Fruit fly (Drosophila melanogaster) whole organism, pupa: ENCODE measurements around the gene CG3436.

Source experiments
- CG10348 ChIP-seq: fragments of 200-800 bp; sonication (Bioruptor generic); IDR thresholded peaks from 2 replicates; pipeline ENCODE4 v1.3.6; 2022; ENCODE audit warnings: missing biosample characterization, missing genetic modification characterization
- CG12605 ChIP-seq: fragments of 200-800 bp; sonication (Bioruptor generic); IDR thresholded peaks from 2 replicates; pipeline ENCODE4 v1.3.6; 2022; ENCODE audit warnings: missing biosample characterization, missing genetic modification characterization
- CG13204 ChIP-seq: fragments of 200-800 bp; sonication (Bioruptor generic); optimal IDR thresholded peaks from 2 replicates; lab custom pipeline; 2018; ENCODE audit warnings: missing biosample characterization, mild to moderate bottlenecking, missing genetic modification characterization, moderate library complexity
- CG14655 ChIP-seq: fragments of 200-800 bp; sonication (Bioruptor generic); optimal IDR thresholded peaks from 3 replicates; lab custom pipeline; 2017; ENCODE audit warnings: mild to moderate bottlenecking, missing biosample characterization, missing genetic modification reagents, missing genetic modification characterization
- CG15710 ChIP-seq: fragments of 200-800 bp; sonication (Bioruptor generic); optimal IDR thresholded peaks from 2 replicates; lab custom pipeline; 2018; ENCODE audit warnings: missing biosample characterization, mild to moderate bottlenecking, missing genetic modification characterization, moderate library complexity
- CG17806 ChIP-seq: fragments of 200-800 bp; sonication (Bioruptor generic); optimal IDR thresholded peaks from 2 replicates; lab custom pipeline; 2018; ENCODE audit warnings: missing biosample characterization, mild to moderate bottlenecking, missing genetic modification characterization, moderate library complexity
- CG32121 ChIP-seq: fragments of 200-800 bp; sonication (Bioruptor generic); IDR thresholded peaks from 2 replicates; pipeline ENCODE4 v1.3.6; 2022; ENCODE audit warnings: missing biosample characterization, missing genetic modification characterization
- CG34367 ChIP-seq: fragments of 200-800 bp; sonication (Bioruptor generic); optimal IDR thresholded peaks from 2 replicates; lab custom pipeline; 2018; ENCODE audit warnings: missing biosample characterization, mild to moderate bottlenecking, missing genetic modification characterization
- CG4496 ChIP-seq: fragments of 200-800 bp; sonication (Bioruptor generic); IDR thresholded peaks from 3 replicates; pipeline ENCODE4 v1.3.6; 2022; ENCODE audit warnings: missing biosample characterization, missing genetic modification characterization
- CG8159 ChIP-seq: fragments of 200-800 bp; sonication (Bioruptor generic); optimal IDR thresholded peaks from 3 replicates; lab custom pipeline; 2018; ENCODE audit warnings: missing biosample characterization, mild to moderate bottlenecking, missing genetic modification characterization, moderate library complexity
- CG8301 ChIP-seq: fragments of 200-800 bp; sonication (Bioruptor generic); optimal IDR thresholded peaks from 2 replicates; lab custom pipeline; 2018; ENCODE audit warnings: missing biosample characterization, mild to moderate bottlenecking, missing genetic modification characterization
- CG9948 ChIP-seq: fragments of 200-800 bp; sonication (Bioruptor generic); optimal IDR thresholded peaks from 2 replicates; lab custom pipeline; 2018; ENCODE audit warnings: missing biosample characterization, mild to moderate bottlenecking, missing genetic modification characterization, moderate library complexity
- D1 ChIP-seq: fragments of 200-800 bp; sonication (Bioruptor generic); optimal IDR thresholded peaks from 2 replicates; lab custom pipeline; 2018; ENCODE audit warnings: missing biosample characterization, mild to moderate bottlenecking, missing genetic modification characterization, moderate library complexity
- EcR ChIP-seq: fragments of 200-800 bp; sonication (Bioruptor generic); optimal IDR thresholded peaks from 3 replicates; lab custom pipeline; 2019; ENCODE audit warnings: missing biosample characterization, missing genetic modification characterization, mild to moderate bottlenecking, moderate library complexity, missing genetic modification reagents
- Ets98B ChIP-seq: fragments of 200-800 bp; sonication (Bioruptor generic); IDR thresholded peaks from 2 replicates; pipeline ENCODE4 v1.3.6; 2022; ENCODE audit warnings: missing biosample characterization, missing genetic modification characterization
- Pif1A ChIP-seq: fragments of 200-800 bp; sonication (Bioruptor generic); optimal IDR thresholded peaks from 3 replicates; lab custom pipeline; 2016; ENCODE audit warnings: missing biosample characterization, missing genetic modification characterization
- Pif1B ChIP-seq: fragments of 200-800 bp; sonication (Bioruptor generic); optimal IDR thresholded peaks from 3 replicates; lab custom pipeline; 2016; ENCODE audit warnings: missing biosample characterization, missing genetic modification characterization
- Snoo ChIP-seq: fragments of 200-800 bp; sonication (Bioruptor generic); optimal IDR thresholded peaks from 3 replicates; lab custom pipeline; 2017; ENCODE audit warnings: missing biosample characterization, mild to moderate bottlenecking, missing genetic modification characterization, inconsistent platforms
- fd96Ca ChIP-seq: fragments of 200-800 bp; sonication (Bioruptor generic); IDR thresholded peaks from 3 replicates; pipeline ENCODE4 v1.3.6; 2022; ENCODE audit warnings: missing biosample characterization, missing genetic modification characterization
- gl ChIP-seq: fragments of 200-800 bp; sonication (Bioruptor generic); optimal IDR thresholded peaks from 2 replicates; lab custom pipeline; 2018; ENCODE audit warnings: missing biosample characterization, mild to moderate bottlenecking, missing genetic modification characterization
- rn ChIP-seq: fragments of 200-800 bp; sonication (Bioruptor generic); IDR thresholded peaks from 2 replicates; pipeline ENCODE4 v1.3.6; 2022; ENCODE audit warnings: missing biosample characterization, missing genetic modification characterization

CG3436 gene

DNA sequence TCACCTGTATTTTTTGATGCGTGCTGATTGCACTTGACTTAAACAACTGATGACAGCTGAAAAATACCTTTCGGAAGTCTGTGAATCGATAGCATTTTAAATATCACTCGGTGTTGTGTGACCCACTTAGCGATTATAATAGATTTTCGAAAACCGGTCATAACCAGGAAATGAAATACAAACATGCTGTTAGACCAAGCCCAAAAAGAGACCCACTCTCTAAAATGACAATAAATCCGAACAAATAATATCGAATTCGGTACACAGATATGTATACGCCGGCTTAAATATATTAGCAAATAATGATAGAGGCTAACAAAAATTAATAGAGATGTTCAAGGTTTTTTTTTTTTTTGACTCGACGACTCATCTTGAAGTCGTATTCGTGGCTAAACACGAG is 19.9 kb downstream of the CG3436 start:
- TF ChIP-seq Pif1A (GFP tag; lab: Kevin White, UChicago) (no peak), CG4496 (no peak), gl (no peak), fd96Ca (GFP tag; lab: Robert Waterston, UW) (no peak), rn (no peak), Ets98B (GFP tag; lab: Robert Waterston, UW) (no peak), CG14655 (GFP tag; lab: Kevin White, UChicago) (no peak), CG34367 (tag; lab: Kevin White, UChicago) (no peak), CG32121 (no peak), CG12605 (GFP tag; lab: Robert Waterston, UW) (no peak), CG17806 (tag; lab: Kevin White, UChicago) (no peak), CG8159 (tag; lab: Kevin White, UChicago) (no peak)

DNA sequence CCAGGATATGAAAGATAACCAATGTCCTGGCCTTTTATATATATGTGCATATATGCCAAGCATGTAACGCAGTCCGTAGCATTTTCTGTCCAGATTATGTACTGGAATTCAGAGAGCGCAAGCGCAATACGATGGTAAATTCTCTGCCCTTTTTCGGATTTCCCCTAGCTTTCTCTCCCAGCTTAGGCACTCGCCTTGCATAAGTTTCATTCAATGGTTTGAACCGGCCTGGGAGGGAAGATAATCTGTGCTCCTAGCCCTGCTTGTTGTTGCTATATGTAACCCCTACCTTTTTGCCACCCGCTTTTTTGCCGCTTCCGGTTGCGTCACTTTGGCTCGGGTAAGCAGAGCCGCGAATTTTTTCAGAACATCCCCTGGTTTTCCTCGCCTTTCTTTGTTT is 23.3 kb downstream of the CG3436 start:
- no peak for TF ChIP-seq rn
- no peak for TF ChIP-seq CG8301 (tag; lab: Kevin White, UChicago)
- TF ChIP-seq CG34367 (tag; lab: Kevin White, UChicago): no peak
- no peak for TF ChIP-seq D1 (tag; lab: Kevin White, UChicago)
- TF ChIP-seq Pif1B (GFP tag; lab: Kevin White, UChicago): no peak
- TF ChIP-seq CG10348 (GFP tag; lab: Robert Waterston, UW): no peak
- no peak for TF ChIP-seq fd96Ca (GFP tag; lab: Robert Waterston, UW)
- TF ChIP-seq CG14655 (GFP tag; lab: Kevin White, UChicago): no peak
- no peak for TF ChIP-seq CG17806 (tag; lab: Kevin White, UChicago)
- no peak for TF ChIP-seq CG4496
- TF ChIP-seq CG9948: no peak
- no peak for TF ChIP-seq Ets98B (GFP tag; lab: Robert Waterston, UW)
- TF ChIP-seq CG15710 (tag; lab: Kevin White, UChicago): no peak
- no peak for TF ChIP-seq EcR (GFP tag; lab: Kevin White, UChicago)
- TF ChIP-seq CG13204: no peak
- no peak for TF ChIP-seq CG32121

DNA sequence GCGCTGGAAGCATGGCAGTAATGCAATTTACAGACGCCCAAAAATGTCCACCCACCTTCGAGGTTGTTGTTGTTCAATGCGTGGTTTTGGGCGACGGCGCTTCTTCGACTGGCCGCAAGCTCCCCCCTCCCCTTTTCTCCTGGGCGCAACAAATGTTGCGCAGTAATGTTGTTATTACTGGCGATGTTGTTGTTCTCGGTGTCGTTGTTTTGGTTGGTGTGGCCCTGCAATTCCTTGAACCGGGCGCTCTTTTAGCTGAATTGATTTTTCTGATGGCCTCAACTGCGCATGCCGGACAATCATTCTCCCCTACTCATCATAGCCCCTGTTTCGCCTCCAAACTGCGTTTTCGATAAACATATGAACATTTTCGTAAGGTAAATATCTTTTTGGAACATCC is 25.2 kb downstream of the CG3436 start:
- TF ChIP-seq CG14655 (GFP tag; lab: Kevin White, UChicago) (no peak), CG34367 (tag; lab: Kevin White, UChicago) (no peak), CG4496 (no peak), D1 (tag; lab: Kevin White, UChicago) (no peak), rn (no peak), CG13204 (no peak), CG8301 (tag; lab: Kevin White, UChicago) (no peak), CG8159 (tag; lab: Kevin White, UChicago) (no peak), Pif1B (GFP tag; lab: Kevin White, UChicago) (no peak), CG15710 (tag; lab: Kevin White, UChicago) (no peak), gl (no peak), fd96Ca (GFP tag; lab: Robert Waterston, UW) (no peak), CG9948 (no peak)

DNA sequence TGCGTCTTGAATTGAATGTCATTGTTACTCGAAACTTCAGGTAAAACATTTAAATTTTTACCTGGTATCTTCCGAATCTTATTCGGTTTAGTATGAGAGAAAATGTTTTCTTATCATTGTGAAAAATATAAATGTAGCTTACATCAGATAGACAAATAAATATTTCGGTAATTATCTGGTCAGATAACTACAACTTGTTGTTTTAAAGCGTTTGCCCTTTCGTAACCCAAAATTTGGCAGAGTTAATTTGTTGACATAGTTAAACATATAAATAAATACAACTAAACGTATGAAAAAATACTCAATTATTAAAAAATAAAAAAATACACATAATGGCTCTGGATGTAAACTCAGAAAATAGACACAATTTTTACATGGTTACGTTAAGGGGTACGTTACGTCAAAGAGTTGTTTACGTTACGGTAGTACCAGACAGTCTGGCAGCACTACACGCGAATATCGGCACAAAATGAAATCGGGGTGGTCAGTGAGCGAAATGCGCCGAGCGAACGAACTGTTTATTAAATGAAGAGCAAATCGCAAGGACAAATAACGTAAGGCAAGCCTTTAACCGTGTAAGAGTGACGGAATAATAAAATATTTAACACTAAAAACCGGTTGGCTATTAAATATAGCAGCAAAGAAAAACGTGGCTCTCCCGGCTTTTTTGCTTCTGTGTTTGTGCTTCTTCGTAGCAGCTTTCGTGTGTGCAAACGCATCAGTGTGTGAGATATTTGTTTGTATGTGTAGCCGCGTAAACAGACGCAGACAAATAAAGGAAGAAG is 26.7 kb downstream of the CG3436 start:
- TF ChIP-seq CG32121 (no peak), CG4496 (peak; percentile 57), EcR (GFP tag; lab: Kevin White, UChicago) (peak; percentile 82)
- TF ChIP-seq, all 21 proteins: peak for 2

DNA sequence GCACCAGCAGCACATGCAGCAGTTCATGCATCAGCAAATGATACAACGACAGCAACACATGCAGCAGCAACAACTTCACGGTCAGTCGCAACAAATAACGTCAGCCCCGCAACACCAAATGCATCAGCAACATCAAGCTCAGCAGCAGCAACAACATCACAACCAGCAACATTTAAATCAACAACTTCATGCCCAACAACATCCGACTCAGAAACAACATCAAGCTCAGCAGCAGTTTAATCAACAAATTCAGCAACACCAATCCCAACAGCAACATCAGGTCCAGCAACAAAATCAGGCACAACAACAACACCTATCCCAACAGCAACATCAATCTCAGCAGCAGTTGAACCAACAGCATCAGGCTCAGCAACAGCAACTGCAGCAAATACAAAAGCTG is 39.8 kb downstream of the CG3436 start:
- TF ChIP-seq CG12605 (GFP tag; lab: Robert Waterston, UW) (no peak), Snoo (tag; lab: Kevin White, UChicago) (no peak), CG34367 (tag; lab: Kevin White, UChicago) (no peak)

DNA sequence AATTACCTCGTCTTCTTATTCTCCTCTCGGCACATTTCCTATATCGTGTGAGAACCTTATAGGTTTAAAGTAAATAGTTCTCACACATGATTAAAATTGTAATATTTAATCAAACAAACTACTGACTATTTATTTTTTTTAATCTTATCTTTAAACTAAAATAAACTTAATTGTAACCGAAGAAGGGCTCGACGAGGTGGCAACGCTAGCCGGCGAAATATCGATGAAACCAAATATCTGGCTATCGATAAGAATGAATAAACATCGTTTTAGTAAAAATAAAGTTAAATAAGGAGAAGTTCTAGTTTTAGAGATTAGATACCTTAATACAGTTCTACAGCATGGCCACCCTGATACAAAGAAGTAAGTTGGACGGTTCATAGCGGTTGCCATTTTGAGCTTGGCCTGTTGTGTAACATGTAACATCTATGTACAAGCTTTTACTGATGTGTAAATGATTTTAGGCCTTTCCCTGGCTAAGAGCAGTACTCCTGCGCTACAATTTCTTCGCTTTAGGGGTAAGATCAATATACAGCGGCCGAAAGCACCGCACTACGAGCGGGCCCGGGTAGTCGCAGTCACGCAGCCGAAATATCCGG is 47.8 kb downstream of the CG3436 start, which contains the start of gene mRpL10:
Gene mRpL10, plus strand, starts transcription at position 251 of the 599 bp plus-strand sequence.
- no peak for TF ChIP-seq Pif1B (GFP tag; lab: Kevin White, UChicago)
- TF ChIP-seq CG15710 (tag; lab: Kevin White, UChicago): peak; percentile 11
- TF ChIP-seq CG17806 (tag; lab: Kevin White, UChicago): peak; percentile 9
- TF ChIP-seq CG8159 (tag; lab: Kevin White, UChicago): no peak

DNA sequence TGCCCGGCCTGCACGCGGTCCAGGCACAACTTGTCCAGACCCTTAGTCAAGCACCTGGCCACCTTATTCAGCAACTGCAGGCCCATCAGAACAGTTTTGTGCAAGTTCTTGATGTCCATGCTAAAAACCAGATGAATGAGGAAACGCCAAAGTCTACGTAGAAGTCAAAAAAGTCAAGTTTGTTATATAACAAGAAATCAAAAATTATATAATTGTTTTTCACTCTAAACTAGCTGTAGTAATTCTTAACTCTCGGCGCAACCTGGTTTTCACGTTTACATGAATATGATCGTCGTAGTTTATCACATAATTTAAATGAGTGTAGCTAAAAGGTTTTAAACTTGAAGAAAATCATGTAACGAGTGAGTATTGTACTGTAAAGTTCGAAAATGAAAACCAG is 48.7 kb downstream of the CG3436 start:
- TF ChIP-seq CG34367 (tag; lab: Kevin White, UChicago): no peak
- no peak for TF ChIP-seq CG8301 (tag; lab: Kevin White, UChicago)
- TF ChIP-seq CG15710 (tag; lab: Kevin White, UChicago): no peak
- no peak for TF ChIP-seq CG14655 (GFP tag; lab: Kevin White, UChicago)
- no peak for TF ChIP-seq Snoo (tag; lab: Kevin White, UChicago)
- no peak for TF ChIP-seq CG13204
- no peak for TF ChIP-seq Ets98B (GFP tag; lab: Robert Waterston, UW)
- TF ChIP-seq CG8159 (tag; lab: Kevin White, UChicago): no peak
- no peak for TF ChIP-seq gl
- no peak for TF ChIP-seq EcR (GFP tag; lab: Kevin White, UChicago)
- no peak for TF ChIP-seq CG17806 (tag; lab: Kevin White, UChicago)
- no peak for TF ChIP-seq CG12605 (GFP tag; lab: Robert Waterston, UW)
- no peak for TF ChIP-seq D1 (tag; lab: Kevin White, UChicago)
- TF ChIP-seq CG4496: no peak
- no peak for TF ChIP-seq Pif1A (GFP tag; lab: Kevin White, UChicago)
- TF ChIP-seq fd96Ca (GFP tag; lab: Robert Waterston, UW): no peak
- no peak for TF ChIP-seq CG32121
- TF ChIP-seq CG9948: no peak
- TF ChIP-seq CG10348 (GFP tag; lab: Robert Waterston, UW): no peak
- TF ChIP-seq Pif1B (GFP tag; lab: Kevin White, UChicago): no peak
